Worm (Caenorhabditis elegans): Measurements from ENCODE around the gene ttbk-6.

Gene ttbk-6

ce11 chrIII:5102616-5103015 is 28.1 kb downstream of the ttbk-6 start, which contains the start of gene F54D8.6 (continued):
- TF ChIP-seq D1046.2 (GFP tag; IDR thresholded peaks at IDR 0.05) (no peak), F10B5.3 (tag; optimal IDR thresholded peaks at IDR 0.05) (no peak), lin-13 (GFP tag; optimal IDR thresholded peaks at IDR 0.05) (no peak), mep-1 (tag; optimal IDR thresholded peaks at IDR 0.05) (peak; percentile 35), lin-38 (GFP tag; IDR thresholded peaks at IDR 0.05) (peak; percentile 91), daf-19 (GFP tag; conservative IDR thresholded peaks at IDR 0.05) (no peak), daf-16 (GFP tag; optimal IDR thresholded peaks at IDR 0.05) (no peak), daf-16 (tag; optimal IDR thresholded peaks at IDR 0.05) (peak; percentile 4), hif-1 (tag; optimal IDR thresholded peaks at IDR 0.05) (peak in 1 of 2 experiments; percentile 4), aha-1 (tag) (peak; percentile 40), ama-1 (optimal IDR thresholded peaks at IDR 0.05) (no peak), zip-11 (GFP tag; IDR thresholded peaks at IDR 0.05) (no peak), F37D6.2 (tag; optimal IDR thresholded peaks at IDR 0.05) (no peak), dmd-8 (GFP tag; IDR thresholded peaks at IDR 0.05) (no peak), sdz-12 (GFP tag; optimal IDR thresholded peaks at IDR 0.05) (no peak), ZK337.2 (GFP tag; IDR thresholded peaks at IDR 0.05) (no peak), ceh-20 (GFP tag; IDR thresholded peaks at IDR 0.05) (no peak), egl-43 (GFP tag; IDR thresholded peaks at IDR 0.05) (no peak), F26F4.8 (GFP tag; conservative IDR thresholded peaks at IDR 0.05) (no peak), unc-62 (GFP tag; optimal IDR thresholded peaks at IDR 0.05 in 1 of 2) (peak in 1 of 2 experiments; percentile 60), unc-62 (tag; optimal IDR thresholded peaks at IDR 0.05) (no peak), F44E2.7 (GFP tag; IDR thresholded peaks at IDR 0.05) (no peak), nhr-41 (GFP tag; IDR thresholded peaks at IDR 0.05) (no peak), ctbp-1 (GFP tag; IDR thresholded peaks at IDR 0.05) (no peak), nhr-77 (tag; optimal IDR thresholded peaks at IDR 0.05) (peak; percentile 21), ceh-28 (tag; optimal IDR thresholded peaks at IDR 0.05) (no peak), tag-97 (GFP tag; IDR thresholded peaks at IDR 0.05) (no peak), nhr-76 (tag; optimal IDR thresholded peaks at IDR 0.05) (no peak), nhr-11 (tag; optimal IDR thresholded peaks at IDR 0.05) (no peak), hlh-30 (tag; optimal IDR thresholded peaks at IDR 0.05; ENCODE audit: insufficient read depth) (no peak), nhr-48 (tag; optimal IDR thresholded peaks at IDR 0.05) (no peak), nhr-102 (tag; optimal IDR thresholded peaks at IDR 0.05) (no peak)

- TF ChIP-seq ceh-20 (GFP tag; IDR thresholded peaks at IDR 0.05) = no peak
- TF ChIP-seq set-16 (GFP tag; IDR thresholded peaks at IDR 0.05) = peak; percentile 87
- TF ChIP-seq snpc-4 (tag; optimal IDR thresholded peaks at IDR 0.05) = no peak
- TF ChIP-seq zag-1 (tag; optimal IDR thresholded peaks at IDR 0.05) = no peak
- no peak for TF ChIP-seq mxl-3 (GFP tag; optimal IDR thresholded peaks at IDR 0.05)
- 0 out of 2 replicates have a peak, but pooled peaks have one; percentile 45 for TF ChIP-seq dmd-8 (GFP tag; IDR thresholded peaks at IDR 0.05)
Observed at ce11 chrIII:5105485-5105884, 31.0 kb downstream of the ttbk-6 start.

- no peak for TF ChIP-seq F49E8.2 (tag; optimal IDR thresholded peaks at IDR 0.05; ENCODE audit: borderline replicate concordance)
- no peak for TF ChIP-seq mdt-29 (GFP tag; IDR thresholded peaks at IDR 0.05)
- no peak for TF ChIP-seq zag-1 (tag; optimal IDR thresholded peaks at IDR 0.05)
- TF ChIP-seq fkh-10 (GFP tag; optimal IDR thresholded peaks at IDR 0.05) = no peak
- no peak for TF ChIP-seq nhr-41 (GFP tag; IDR thresholded peaks at IDR 0.05)
- no peak for TF ChIP-seq nhr-237 (tag; optimal IDR thresholded peaks at IDR 0.05)
- TF ChIP-seq ztf-7 (tag; optimal IDR thresholded peaks at IDR 0.05) = no peak
- TF ChIP-seq hmg-1.1 (GFP tag; IDR thresholded peaks at IDR 0.05) = no peak
- no peak for TF ChIP-seq ceh-82 (tag; optimal IDR thresholded peaks at IDR 0.05)
- no peak for TF ChIP-seq ctbp-1 (GFP tag; IDR thresholded peaks at IDR 0.05)
- no peak for TF ChIP-seq daf-19 (GFP tag; conservative IDR thresholded peaks at IDR 0.05)
- no peak for TF ChIP-seq unc-62 (GFP tag; optimal IDR thresholded peaks at IDR 0.05 in 1 of 2)
- no peak for TF ChIP-seq unc-62 (tag; optimal IDR thresholded peaks at IDR 0.05)
- no peak for TF ChIP-seq spr-3 (GFP tag; optimal IDR thresholded peaks at IDR 0.05)
- no peak for TF ChIP-seq T20F7.1 (GFP tag; optimal IDR thresholded peaks at IDR 0.05)
- no peak for TF ChIP-seq skn-1 (tag; optimal IDR thresholded peaks at IDR 0.05)
Observed at ce11 chrIII:5106893-5107471, 32.5 kb downstream of the ttbk-6 start, which contains the start of gene dpy-17. TSS of gene dpy-17 (plus strand) at chrIII:5107330.
